Worm (Caenorhabditis elegans): ENCODE data around the gene nhr-211.

Gene nhr-211

DNA sequence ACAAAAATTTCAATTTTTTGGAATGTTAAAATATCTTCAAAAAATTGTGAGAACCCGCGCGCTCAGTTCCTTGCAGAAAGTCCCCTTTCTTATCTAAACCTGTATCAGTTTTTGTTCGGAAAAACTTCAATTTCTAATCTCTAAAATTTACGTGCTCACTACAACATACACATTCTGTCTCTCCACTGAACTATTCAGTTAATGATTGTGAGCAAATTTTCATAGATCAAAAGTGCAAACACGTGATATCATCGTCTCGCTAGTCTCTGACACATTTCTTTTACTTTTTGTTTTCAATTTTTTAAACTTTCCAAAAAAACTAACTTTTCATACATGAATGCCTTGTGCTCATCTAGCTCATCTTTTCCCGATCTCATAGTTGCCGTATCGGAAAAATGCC, 27.3 kb upstream of the nhr-211 start, which contains the start of gene nhr-203:
nhr-203 (plus strand) TSS at position 332 of the 400 bp plus-strand sequence.
- TF ChIP-seq nhr-25 (tag; optimal IDR thresholded peaks at IDR 0.05) (no peak), sem-4 (tag; optimal IDR thresholded peaks at IDR 0.05) (no peak), elt-1 (tag; optimal IDR thresholded peaks at IDR 0.05) (no peak), sma-3 (GFP tag; optimal IDR thresholded peaks at IDR 0.05) (no peak), mdl-1 (tag; optimal IDR thresholded peaks at IDR 0.05) (no peak), nhr-12 (tag; optimal IDR thresholded peaks at IDR 0.05) (no peak), ztf-4 (tag; optimal IDR thresholded peaks at IDR 0.05) (no peak), sma-9 (GFP tag; optimal IDR thresholded peaks at IDR 0.05) (peak; percentile 80), sma-9 (tag; optimal IDR thresholded peaks at IDR 0.05) (no peak), ama-1 (optimal IDR thresholded peaks at IDR 0.05) (no peak), fos-1 (tag; optimal IDR thresholded peaks at IDR 0.05) (peak; percentile 75), alr-1 (tag; optimal IDR thresholded peaks at IDR 0.05) (no peak), peb-1 (tag; optimal IDR thresholded peaks at IDR 0.05) (no peak), nhr-11 (tag; optimal IDR thresholded peaks at IDR 0.05) (no peak), unc-39 (tag; optimal IDR thresholded peaks at IDR 0.05) (no peak), ZK546.5 (tag; optimal IDR thresholded peaks at IDR 0.05) (no peak), blmp-1 (tag; optimal IDR thresholded peaks at IDR 0.05; ENCODE audit: insufficient read depth) (no peak), aly-2 (tag; optimal IDR thresholded peaks at IDR 0.05) (no peak), unc-62 (GFP tag; optimal IDR thresholded peaks at IDR 0.05) (no peak), lsy-2 (tag; optimal IDR thresholded peaks at IDR 0.05) (no peak), gmeb-1 (tag; optimal IDR thresholded peaks at IDR 0.05) (peak; percentile 37), unc-55 (GFP tag; optimal IDR thresholded peaks at IDR 0.05) (no peak), ceh-16 (tag; optimal IDR thresholded peaks at IDR 0.05) (no peak), C34F6.9 (tag; optimal IDR thresholded peaks at IDR 0.05) (no peak), egl-27 (tag; optimal IDR thresholded peaks at IDR 0.05) (no peak), lin-11 (tag; optimal IDR thresholded peaks at IDR 0.05) (no peak), F13H6.1 (tag; optimal IDR thresholded peaks at IDR 0.05) (peak; percentile 1), nhr-23 (tag; optimal IDR thresholded peaks at IDR 0.05) (no peak), skn-1 (tag; optimal IDR thresholded peaks at IDR 0.05) (peak; percentile 52), nhr-21 (tag; optimal IDR thresholded peaks at IDR 0.05) (no peak), crh-2 (tag; optimal IDR thresholded peaks at IDR 0.05) (peak; percentile 45)

DNA sequence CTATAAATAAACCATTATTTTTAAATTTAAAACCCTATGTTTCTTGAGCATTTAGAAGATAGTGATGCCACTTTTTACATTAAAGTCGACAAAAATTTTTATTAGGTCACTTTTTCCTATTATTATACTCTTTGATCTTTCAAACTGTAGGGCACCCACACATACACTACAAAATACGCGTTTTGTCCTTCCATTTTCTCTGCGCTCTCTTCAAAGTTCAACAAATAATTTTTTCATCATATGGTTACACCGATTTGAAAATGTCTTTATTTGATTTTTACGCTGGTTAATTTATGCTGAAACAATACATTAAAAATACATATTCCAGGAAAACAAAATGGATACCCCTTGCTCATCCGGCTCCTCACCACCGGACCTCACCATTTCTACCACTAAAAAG, 24.5 kb upstream of the nhr-211 start, which contains the start of gene nhr-202:
nhr-202 (plus strand) TSS at position 326 of the 400 bp plus-strand sequence.
- TF ChIP-seq nhr-23 (tag; optimal IDR thresholded peaks at IDR 0.05) (no peak), dmd-4 (tag; optimal IDR thresholded peaks at IDR 0.05) (no peak), nhr-25 (tag; optimal IDR thresholded peaks at IDR 0.05) (peak; percentile 34), fos-1 (tag; optimal IDR thresholded peaks at IDR 0.05) (peak; percentile 52), lin-13 (GFP tag; optimal IDR thresholded peaks at IDR 0.05) (no peak), F13H6.1 (tag; optimal IDR thresholded peaks at IDR 0.05) (peak; percentile 4), nhr-11 (tag; optimal IDR thresholded peaks at IDR 0.05) (no peak), nhr-21 (tag; optimal IDR thresholded peaks at IDR 0.05) (no peak), alr-1 (tag; optimal IDR thresholded peaks at IDR 0.05) (no peak), crh-2 (tag; optimal IDR thresholded peaks at IDR 0.05) (peak; percentile 65), snpc-4 (tag; optimal IDR thresholded peaks at IDR 0.05) (no peak), gmeb-1 (tag; optimal IDR thresholded peaks at IDR 0.05) (peak; percentile 12), peb-1 (tag; optimal IDR thresholded peaks at IDR 0.05) (no peak), sma-9 (GFP tag; optimal IDR thresholded peaks at IDR 0.05) (peak; percentile 83), sma-9 (tag; optimal IDR thresholded peaks at IDR 0.05) (no peak), nhr-129 (tag; optimal IDR thresholded peaks at IDR 0.05) (peak; percentile 68), unc-62 (GFP tag; optimal IDR thresholded peaks at IDR 0.05) (no peak), sem-4 (tag; optimal IDR thresholded peaks at IDR 0.05) (no peak), aly-2 (tag; optimal IDR thresholded peaks at IDR 0.05) (no peak), elt-1 (tag; optimal IDR thresholded peaks at IDR 0.05) (no peak), unc-55 (GFP tag; optimal IDR thresholded peaks at IDR 0.05) (no peak), sma-3 (GFP tag; optimal IDR thresholded peaks at IDR 0.05) (no peak), elt-3 (tag; optimal IDR thresholded peaks at IDR 0.05) (no peak), ZK546.5 (tag; optimal IDR thresholded peaks at IDR 0.05) (no peak), blmp-1 (tag; optimal IDR thresholded peaks at IDR 0.05; ENCODE audit: insufficient read depth) (no peak)

DNA sequence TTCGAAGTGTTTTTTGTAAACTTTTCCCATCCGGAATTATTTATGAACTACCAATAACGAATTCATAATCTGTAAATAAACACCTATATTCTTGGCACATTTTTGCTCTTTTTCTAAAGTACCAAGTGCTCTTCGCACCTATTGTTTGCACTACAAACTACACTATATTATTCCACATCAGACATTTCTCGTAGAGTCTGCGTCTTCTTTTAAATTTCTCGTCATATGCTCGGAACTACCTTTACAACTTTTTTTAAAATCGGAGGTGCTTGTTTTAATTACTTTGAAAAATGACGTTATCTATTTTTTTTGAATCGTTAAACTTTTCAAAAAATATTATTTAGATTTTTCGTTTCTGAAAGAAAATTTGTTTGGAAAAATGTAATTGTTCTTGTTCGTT, 22.0 kb upstream of the nhr-211 start, which contains the start of gene nhr-201:
nhr-201 (plus strand) TSS at position 29 of the 400 bp plus-strand sequence.
- TF ChIP-seq crh-2 (tag; optimal IDR thresholded peaks at IDR 0.05) (peak; percentile 49), sma-9 (GFP tag; optimal IDR thresholded peaks at IDR 0.05) (peak; percentile 44), sma-9 (tag; optimal IDR thresholded peaks at IDR 0.05) (no peak), nhr-23 (tag; optimal IDR thresholded peaks at IDR 0.05) (no peak)

DNA sequence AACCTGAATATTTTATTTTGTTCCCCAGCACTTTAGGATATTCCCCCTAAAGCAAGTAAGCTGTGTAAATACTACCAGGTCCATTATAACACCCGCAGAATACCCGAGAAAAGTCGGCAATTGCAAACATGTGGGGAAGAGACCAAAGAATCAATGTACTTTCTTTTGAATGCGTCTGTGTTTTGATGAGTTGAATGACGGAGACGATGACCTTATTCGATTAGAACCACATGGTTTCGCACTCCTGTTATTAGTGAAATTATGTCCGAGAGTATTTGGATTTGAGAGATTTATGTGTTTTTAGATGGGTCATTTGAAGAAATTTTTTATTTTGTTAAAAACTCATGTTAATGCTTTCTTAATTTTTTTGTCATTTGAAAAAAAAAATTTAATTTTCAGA, 21.4 kb upstream of the nhr-211 start:
- TF ChIP-seq lin-11 (tag; optimal IDR thresholded peaks at IDR 0.05), result no peak
- peak; percentile 33 for TF ChIP-seq blmp-1 (tag; optimal IDR thresholded peaks at IDR 0.05; ENCODE audit: insufficient read depth)
- peak; percentile 25 for TF ChIP-seq sma-9 (GFP tag; optimal IDR thresholded peaks at IDR 0.05)
- TF ChIP-seq sma-9 (tag; optimal IDR thresholded peaks at IDR 0.05), result no peak

Data from whole organism, L2 larva.